Worm (Caenorhabditis elegans) whole organism, young adult: ENCODE results near the gene T06E4.21.

Experiments
- B0035.1 ChIP-seq: sonication (generic microtip); optimal IDR thresholded peaks from 2 replicates; lab custom pipeline; 2016; ENCODE audit warnings: missing genetic modification characterization, mild to moderate bottlenecking, missing compliant biosample characterization, missing genotype, missing genetic modification reagents
- B0261.1 ChIP-seq: sonication (generic microtip); optimal IDR thresholded peaks from 2 replicates; lab custom pipeline; 2016; ENCODE audit warnings: mild to moderate bottlenecking, missing genetic modification characterization, moderate library complexity, missing compliant biosample characterization
- C17E4.6 ChIP-seq: fragments of 200-800 bp; sonication (Bioruptor generic); IDR thresholded peaks from 2 replicates; pipeline ENCODE4 v1.3.6; 2022; ENCODE audit warnings: missing genetic modification reagents, missing genetic modification characterization, missing compliant biosample characterization
- F49E8.2 ChIP-seq: sonication (generic microtip); optimal IDR thresholded peaks from 3 replicates; lab custom pipeline; 2017; ENCODE audit warnings: missing genetic modification characterization, mild to moderate bottlenecking, missing compliant biosample characterization, antibody characterized with exemption, moderate library complexity; ENCODE audit not compliant: insufficient read depth
- K12H6.12 ChIP-seq: fragments of 200-800 bp; sonication (Bioruptor generic); optimal IDR thresholded peaks from 2 replicates; lab custom pipeline; 2018; ENCODE audit warnings: mild to moderate bottlenecking, missing genetic modification characterization, missing compliant biosample characterization
- Y53F4B.3 ChIP-seq: fragments of 200-800 bp; sonication (Bioruptor generic); IDR thresholded peaks from 2 replicates; pipeline ENCODE4 v1.3.6; 2022; ENCODE audit warnings: missing genetic modification reagents, missing genetic modification characterization, missing compliant biosample characterization
- Y53G8AR.9 ChIP-seq: fragments of 200-800 bp; sonication (Bioruptor generic); conservative IDR thresholded peaks from 2 replicates; pipeline ENCODE4 v1.3.6; 2022; ENCODE audit warnings: missing genetic modification reagents, missing genetic modification characterization, missing compliant biosample characterization
- Y56A3A.18 ChIP-seq: fragments of 200-800 bp; sonication (Bioruptor generic); IDR thresholded peaks from 2 replicates; pipeline ENCODE4 v1.3.6; 2022; ENCODE audit warnings: missing genetic modification reagents, missing genetic modification characterization, missing compliant biosample characterization
- Y79H2A.3 ChIP-seq: fragments of 200-800 bp; sonication (Bioruptor generic); conservative IDR thresholded peaks from 2 replicates; pipeline ENCODE4 v1.3.6; 2022; ENCODE audit warnings: missing genetic modification reagents, missing genetic modification characterization, missing compliant biosample characterization
- Y95B8A.8 ChIP-seq: fragments of 200-800 bp; sonication (Bioruptor generic); IDR thresholded peaks from 2 replicates; pipeline ENCODE4 v1.3.6; 2022; ENCODE audit warnings: missing genetic modification reagents, missing genetic modification characterization, missing compliant biosample characterization
- ZK185.1 ChIP-seq: sonication (generic microtip); optimal IDR thresholded peaks from 2 replicates; lab custom pipeline; 2016; ENCODE audit warnings: mild to moderate bottlenecking, missing genetic modification characterization, missing compliant biosample characterization; ENCODE audit not compliant: poor library complexity, severe bottlenecking
- bed-2 ChIP-seq: fragments of 200-800 bp; sonication (Bioruptor generic); IDR thresholded peaks from 2 replicates; pipeline ENCODE4 v1.3.6; 2022; ENCODE audit warnings: missing genetic modification reagents, missing genetic modification characterization, missing compliant biosample characterization
- cebp-1 ChIP-seq, 2 experiments: fragments of 200-800 bp in 1 of 2; sonication (Bioruptor generic) in 1 of 2; sonication (generic microtip) in 1 of 2; IDR thresholded peaks in 1 of 2; optimal IDR thresholded peaks in 1 of 2; 2 replicates each; pipeline versions ENCODE4 v1.3.6 to Lab custom; 2017 to 2022; ENCODE audit warnings: missing compliant biosample characterization in 2 of 2, missing genetic modification characterization in 2 of 2, mild to moderate bottlenecking in 1 of 2, missing genetic modification reagents in 1 of 2, moderate library complexity in 1 of 2
- ceh-79 ChIP-seq: sonication (generic microtip); optimal IDR thresholded peaks from 2 replicates; lab custom pipeline; 2017; ENCODE audit warnings: mild to moderate bottlenecking, missing genetic modification characterization, missing compliant biosample characterization
- chd-7 ChIP-seq: sonication (generic microtip); optimal IDR thresholded peaks from 2 replicates; lab custom pipeline; 2016; ENCODE audit warnings: mild to moderate bottlenecking, missing genetic modification characterization, moderate library complexity, missing compliant biosample characterization
- die-1 ChIP-seq: sonication (generic microtip); optimal IDR thresholded peaks from 2 replicates; lab custom pipeline; 2016; ENCODE audit warnings: missing genotype, mild to moderate bottlenecking, missing genetic modification characterization, missing compliant biosample characterization
- dpl-1 ChIP-seq: fragments of 150-350 bp; optimal IDR thresholded peaks from 2 replicates; lab custom pipeline; 2014; ENCODE audit warnings: missing biosample characterization, missing genetic modification reagents, missing genetic modification characterization
- efl-1 ChIP-seq: fragments of 150-350 bp; optimal IDR thresholded peaks from 2 replicates; lab custom pipeline; 2014; ENCODE audit warnings: missing biosample characterization, missing genetic modification reagents, missing genetic modification characterization
- egl-44 ChIP-seq: fragments of 200-800 bp; sonication (Bioruptor generic); IDR thresholded peaks from 2 replicates; pipeline ENCODE4 v1.3.6; 2022; ENCODE audit warnings: missing genetic modification reagents, missing genetic modification characterization, missing compliant biosample characterization
- him-1 ChIP-seq: sonication (generic microtip); optimal IDR thresholded peaks from 2 replicates; lab custom pipeline; 2016; ENCODE audit warnings: missing genotype, missing genetic modification reagents, missing genetic modification characterization, missing compliant biosample characterization
- hlh-12 ChIP-seq: sonication (generic microtip); optimal IDR thresholded peaks from 2 replicates; lab custom pipeline; 2016; ENCODE audit warnings: missing genetic modification characterization, missing compliant biosample characterization
- hrde-1 ChIP-seq: sonication (generic microtip); optimal IDR thresholded peaks from 2 replicates; lab custom pipeline; 2016; ENCODE audit warnings: missing genetic modification characterization, mild to moderate bottlenecking, missing compliant biosample characterization, moderate library complexity, missing genotype, missing genetic modification reagents, borderline replicate concordance
- madf-10 ChIP-seq: sonication (generic microtip); optimal IDR thresholded peaks from 2 replicates; lab custom pipeline; 2016; ENCODE audit warnings: mild to moderate bottlenecking, missing genetic modification characterization, missing compliant biosample characterization
- madf-3 ChIP-seq: fragments of 200-800 bp; sonication (Bioruptor generic); IDR thresholded peaks from 2 replicates; pipeline ENCODE4 v1.3.6; 2022; ENCODE audit warnings: missing genetic modification reagents, missing genetic modification characterization, missing compliant biosample characterization
- madf-8 ChIP-seq: fragments of 200-800 bp; sonication (Bioruptor generic); conservative IDR thresholded peaks from 2 replicates; pipeline ENCODE4 v1.3.6; 2022; ENCODE audit warnings: missing genetic modification reagents, missing genetic modification characterization, missing compliant biosample characterization
- nfya-2 ChIP-seq: fragments of 200-800 bp; sonication (Bioruptor generic); IDR thresholded peaks from 2 replicates; pipeline ENCODE4 v1.3.6; 2022; ENCODE audit warnings: missing genetic modification reagents, missing genetic modification characterization, missing compliant biosample characterization
- nhr-90 ChIP-seq: sonication (generic microtip); optimal IDR thresholded peaks from 2 replicates; lab custom pipeline; 2016; ENCODE audit warnings: missing genotype, mild to moderate bottlenecking, missing genetic modification characterization, missing compliant biosample characterization
- rec-8 ChIP-seq, 2 experiments: sonication (generic microtip); optimal IDR thresholded peaks; 2 replicates each; lab custom pipeline; 2016; ENCODE audit warnings: mild to moderate bottlenecking in 2 of 2, missing genetic modification characterization in 2 of 2, missing genetic modification reagents in 2 of 2, missing genotype in 2 of 2, missing biosample characterization in 1 of 2, missing compliant biosample characterization in 1 of 2, moderate library complexity in 1 of 2
- sea-2 ChIP-seq: fragments of 200-800 bp; sonication (Bioruptor generic); IDR thresholded peaks from 2 replicates; pipeline ENCODE4 v1.3.6; 2022; ENCODE audit warnings: missing genetic modification characterization, missing compliant biosample characterization
- snpc-1.1 ChIP-seq: sonication (generic microtip); optimal IDR thresholded peaks from 2 replicates; lab custom pipeline; 2017; ENCODE audit warnings: missing genetic modification characterization, mild to moderate bottlenecking, missing compliant biosample characterization, antibody characterized with exemption, moderate library complexity, missing genotype, missing genetic modification reagents; ENCODE audit not compliant: insufficient read depth
- snpc-3.4 ChIP-seq: sonication (generic microtip); optimal IDR thresholded peaks from 2 replicates; lab custom pipeline; 2017; ENCODE audit warnings: missing genetic modification characterization, mild to moderate bottlenecking, missing compliant biosample characterization, antibody characterized with exemption, moderate library complexity, missing genotype, missing genetic modification reagents
- somi-1 ChIP-seq: fragments of 200-800 bp; sonication (Bioruptor generic); optimal IDR thresholded peaks from 2 replicates; lab custom pipeline; 2018; ENCODE audit warnings: mild to moderate bottlenecking, missing genetic modification characterization, missing compliant biosample characterization
- tlf-1 ChIP-seq: fragments of 200-800 bp; sonication (Bioruptor generic); optimal IDR thresholded peaks from 2 replicates; lab custom pipeline; 2018; ENCODE audit warnings: mild to moderate bottlenecking, missing genetic modification characterization, missing compliant biosample characterization
- unc-130 ChIP-seq: sonication (generic microtip); optimal IDR thresholded peaks from 2 replicates; lab custom pipeline; 2016; ENCODE audit warnings: missing genetic modification reagents, missing genetic modification characterization, missing compliant biosample characterization
- unc-62 ChIP-seq: fragments of 150-350 bp; optimal IDR thresholded peaks from 2 replicates; lab custom pipeline; 2014; ENCODE audit warnings: missing biosample characterization, missing genetic modification reagents, missing genetic modification characterization
- ztf-18 ChIP-seq: sonication (generic microtip); optimal IDR thresholded peaks from 2 replicates; lab custom pipeline; 2016; ENCODE audit warnings: missing genotype, mild to moderate bottlenecking, missing genetic modification characterization, missing compliant biosample characterization
- ztf-25 ChIP-seq: fragments of 200-800 bp; sonication (Bioruptor generic); IDR thresholded peaks from 2 replicates; pipeline ENCODE4 v1.3.6; 2022; ENCODE audit warnings: missing genetic modification reagents, missing genetic modification characterization, missing compliant biosample characterization
- ztf-28 ChIP-seq: fragments of 200-800 bp; sonication (Bioruptor generic); IDR thresholded peaks from 2 replicates; pipeline ENCODE4 v1.3.6; 2022; ENCODE audit warnings: missing genetic modification reagents, missing genetic modification characterization, missing compliant biosample characterization
- ztf-3 ChIP-seq: fragments of 200-800 bp; sonication (Bioruptor generic); optimal IDR thresholded peaks from 2 replicates; lab custom pipeline; 2018; ENCODE audit warnings: mild to moderate bottlenecking, missing genetic modification characterization, missing compliant biosample characterization

T06E4.21 gene

ce11 chrV:9654154-9654805 is 2.9 kb downstream of the T06E4.21 start, which contains the start of gene cyp-29A4:
Gene cyp-29A4 (plus strand): TSS chrV:9654755.
- no peak for TF ChIP-seq snpc-3.4 (tag; lab: Kevin White, UChicago)

ce11 chrV:9661514-9661913 is 10.1 kb downstream of the T06E4.21 start, which contains the start of gene pitr-4:
Gene pitr-4 (minus strand): TSS chrV:9661614.
- TF ChIP-seq die-1 (tag; lab: Kevin White, UChicago) (no peak), Y95B8A.8 (GFP tag; lab: Robert Waterston, UW) (no peak), nfya-2 (GFP tag; lab: Robert Waterston, UW) (no peak), Y79H2A.3 (no peak), F49E8.2 (tag; lab: Kevin White, UChicago) (no peak), ztf-3 (no peak), egl-44 (GFP tag; lab: Robert Waterston, UW) (no peak)

- TF ChIP-seq madf-10 (tag; lab: Kevin White, UChicago): no peak
- no peak for TF ChIP-seq hlh-12 (tag; lab: Kevin White, UChicago)
- no peak for TF ChIP-seq madf-8 (GFP tag; lab: Robert Waterston, UW)
- TF ChIP-seq him-1 (tag; lab: Kevin White, UChicago): no peak
- no peak for TF ChIP-seq ceh-79
- no peak for TF ChIP-seq Y53G8AR.9 (GFP tag; lab: Robert Waterston, UW)
- TF ChIP-seq chd-7 (tag; lab: Kevin White, UChicago): no peak
- TF ChIP-seq Y53F4B.3 (GFP tag; lab: Robert Waterston, UW): no peak
- no peak for TF ChIP-seq sea-2 (GFP tag; lab: Robert Waterston, UW)
- TF ChIP-seq nhr-90: no peak
- TF ChIP-seq snpc-1.1: no peak
- TF ChIP-seq somi-1 (GFP tag; lab: Kevin White, UChicago): no peak
- no peak for TF ChIP-seq snpc-3.4 (tag; lab: Kevin White, UChicago)
- TF ChIP-seq die-1 (tag; lab: Kevin White, UChicago): no peak
- no peak for TF ChIP-seq B0035.1 (tag; lab: Kevin White, UChicago)
- TF ChIP-seq ztf-28 (GFP tag; lab: Robert Waterston, UW): no peak
- TF ChIP-seq C17E4.6: no peak
- no peak for TF ChIP-seq ztf-3
- TF ChIP-seq rec-8 (tag; optimal IDR thresholded peaks at IDR 0.05; lab: Kevin White, UChicago): no peak
Observed at ce11 chrV:9663948-9664347, 12.6 kb downstream of the T06E4.21 start.

- TF ChIP-seq ztf-25 (GFP tag; lab: Robert Waterston, UW) (no peak), unc-130 (no peak), K12H6.12 (tag; lab: Kevin White, UChicago) (peak; percentile 5), hlh-12 (tag; lab: Kevin White, UChicago) (no peak), ZK185.1 (tag; lab: Kevin White, UChicago) (peak; percentile 21), cebp-1 (GFP tag; IDR thresholded peaks at IDR 0.05; lab: Robert Waterston, UW) (no peak), cebp-1 (tag; optimal IDR thresholded peaks at IDR 0.05; lab: Kevin White, UChicago) (no peak), efl-1 (no peak), ztf-18 (tag; lab: Kevin White, UChicago) (no peak), B0261.1 (tag; lab: Kevin White, UChicago) (no peak), unc-62 (GFP tag; lab: Kevin White, UChicago) (no peak), madf-3 (GFP tag; lab: Robert Waterston, UW) (no peak), tlf-1 (GFP tag; lab: Kevin White, UChicago) (no peak), bed-2 (GFP tag; lab: Robert Waterston, UW) (no peak), Y56A3A.18 (0 out of 2 replicates have a peak, but pooled peaks have one; percentile 28), hrde-1 (tag; lab: Kevin White, UChicago) (no peak), dpl-1 (GFP tag; lab: Kevin White, UChicago) (no peak)
Observed at ce11 chrV:9664620-9665019, 13.2 kb downstream of the T06E4.21 start.
